Fruit fly (Drosophila melanogaster) Kc167 (cell line): ENCODE results near the gene CG33234.

Experiments
- Myc ChIP-seq: fragments of >200 bp; optimal IDR thresholded peaks from 2 replicates; lab custom pipeline; 2017; ENCODE audit warnings: missing external identifiers
- h ChIP-seq: fragments of >200 bp; optimal IDR thresholded peaks from 3 replicates; lab custom pipeline; 2018; ENCODE audit warnings: missing external identifiers
- psq ChIP-seq: fragments of >200 bp; optimal IDR thresholded peaks from 2 replicates; lab custom pipeline; 2017; ENCODE audit warnings: missing external identifiers

dm6 chr3L:2645068-2645467, 16.4 kb upstream of the CG33234 start, which contains the start of gene CG1143:
- TF ChIP-seq psq (lab: Kevin White, UChicago) = no peak
- no peak for TF ChIP-seq h (lab: Kevin White, UChicago)
- no peak for TF ChIP-seq Myc (lab: Kevin White, UChicago)
